Worm (Caenorhabditis elegans) whole organism, L4 larva: Measurements from ENCODE around the gene Y105C5B.20.

Experiments used
- D1046.2 ChIP-seq: fragments of 200-800 bp; sonication (Bioruptor generic); IDR thresholded peaks from 2 replicates; pipeline ENCODE4 v1.3.6; 2022; ENCODE audit warnings: missing genetic modification characterization, missing compliant biosample characterization
- F10B5.3 ChIP-seq: sonication (generic microtip); optimal IDR thresholded peaks from 2 replicates; lab custom pipeline; 2016; ENCODE audit warnings: mild to moderate bottlenecking, missing genetic modification characterization, missing compliant biosample characterization
- F37D6.2 ChIP-seq: sonication (generic microtip); optimal IDR thresholded peaks from 2 replicates; lab custom pipeline; 2016; ENCODE audit warnings: mild to moderate bottlenecking, missing genetic modification characterization, missing compliant biosample characterization
- R02D3.7 ChIP-seq: fragments of 150-350 bp; sonication (generic microtip); optimal IDR thresholded peaks from 3 replicates; lab custom pipeline; 2014; ENCODE audit warnings: missing biosample characterization, missing genetic modification characterization
- Y48G9A.11 ChIP-seq: fragments of 200-800 bp; sonication (Bioruptor generic); IDR thresholded peaks from 2 replicates; pipeline ENCODE4 v1.3.6; 2022; ENCODE audit warnings: missing genetic modification reagents, missing genetic modification characterization, missing compliant biosample characterization
- aha-1 ChIP-seq: fragments of 150-350 bp; peaks from one replicate; lab custom pipeline; 2014; ENCODE audit warnings: missing biosample characterization, missing genetic modification characterization
- ceh-28 ChIP-seq: fragments of 150-350 bp; optimal IDR thresholded peaks from 2 replicates; lab custom pipeline; 2014; ENCODE audit warnings: missing biosample characterization, missing genetic modification reagents, missing genetic modification characterization
- ceh-82 ChIP-seq: sonication (generic microtip); optimal IDR thresholded peaks from 2 replicates; lab custom pipeline; 2017; ENCODE audit warnings: missing biosample characterization, missing genetic modification characterization
- ctbp-1 ChIP-seq: fragments of 200-800 bp; sonication (Bioruptor generic); IDR thresholded peaks from 2 replicates; pipeline ENCODE4 v1.3.6; 2022; ENCODE audit warnings: missing genetic modification reagents, missing genetic modification characterization, missing compliant biosample characterization
- dve-1 ChIP-seq: sonication (generic microtip); optimal IDR thresholded peaks from 2 replicates; lab custom pipeline; 2017; ENCODE audit warnings: antibody characterized with exemption, mild to moderate bottlenecking, missing genetic modification characterization, missing compliant biosample characterization; ENCODE audit not compliant: insufficient read depth
- egl-43 ChIP-seq: fragments of 200-800 bp; sonication (Bioruptor generic); IDR thresholded peaks from 2 replicates; pipeline ENCODE4 v1.3.6; 2022; ENCODE audit warnings: missing genetic modification reagents, missing genetic modification characterization, missing compliant biosample characterization
- fos-1 ChIP-seq: fragments of 150-350 bp; optimal IDR thresholded peaks from 2 replicates; lab custom pipeline; 2014; ENCODE audit warnings: missing biosample characterization, missing genetic modification characterization
- hlh-30 ChIP-seq: sonication (generic microtip); optimal IDR thresholded peaks from 2 replicates; lab custom pipeline; 2017; ENCODE audit warnings: antibody characterized with exemption, mild to moderate bottlenecking, missing genetic modification characterization, missing compliant biosample characterization; ENCODE audit not compliant: insufficient read depth
- jun-1 ChIP-seq: fragments of 150-350 bp; optimal IDR thresholded peaks from 2 replicates; lab custom pipeline; 2014; ENCODE audit warnings: missing biosample characterization, missing genetic modification reagents, missing genetic modification characterization
- lin-15B ChIP-seq: fragments of 150-350 bp; sonication (generic microtip); optimal IDR thresholded peaks from 3 replicates; lab custom pipeline; 2014; ENCODE audit warnings: missing biosample characterization, missing genetic modification characterization
- lin-39 ChIP-seq: fragments of 150-350 bp; optimal IDR thresholded peaks from 2 replicates; lab custom pipeline; 2014; ENCODE audit warnings: missing biosample characterization, missing genetic modification reagents, missing genetic modification characterization
- lir-3 ChIP-seq: sonication (generic microtip); optimal IDR thresholded peaks from 2 replicates; lab custom pipeline; 2016; ENCODE audit warnings: mild to moderate bottlenecking, missing genetic modification characterization, missing compliant biosample characterization
- lsy-2 ChIP-seq, 2 experiments: fragments of 150-350 bp in 1 of 2; sonication (generic microtip) in 1 of 2; optimal IDR thresholded peaks; 2 replicates each; lab custom pipeline; 2014 to 2017; ENCODE audit warnings: missing biosample characterization in 2 of 2, missing genetic modification characterization in 2 of 2
- madf-5 ChIP-seq, 2 experiments: fragments of 200-800 bp; sonication (Bioruptor generic); IDR thresholded peaks; 2 replicates each; pipeline ENCODE4 v1.3.6; 2022; ENCODE audit warnings: missing compliant biosample characterization in 2 of 2, missing genetic modification characterization in 2 of 2
- mdt-29 ChIP-seq: fragments of 200-800 bp; sonication (Bioruptor generic); IDR thresholded peaks from 2 replicates; pipeline ENCODE4 v1.3.6; 2022; ENCODE audit warnings: missing genetic modification reagents, missing genetic modification characterization, missing compliant biosample characterization
- mes-2 ChIP-seq: sonication (generic microtip); optimal IDR thresholded peaks from 2 replicates; lab custom pipeline; 2016; ENCODE audit warnings: missing genotype, mild to moderate bottlenecking, missing genetic modification characterization, missing compliant biosample characterization; ENCODE audit not compliant: poor library complexity, severe bottlenecking
- nhr-102 ChIP-seq: sonication (generic microtip); optimal IDR thresholded peaks from 2 replicates; lab custom pipeline; 2016; ENCODE audit warnings: mild to moderate bottlenecking, missing genetic modification characterization, moderate library complexity, missing compliant biosample characterization
- nhr-42 ChIP-seq: fragments of 200-800 bp; sonication (Bioruptor generic); IDR thresholded peaks from 2 replicates; pipeline ENCODE4 v1.3.6; 2022; ENCODE audit warnings: missing genetic modification characterization, missing compliant biosample characterization
- nhr-6 ChIP-seq: fragments of 150-350 bp; optimal IDR thresholded peaks from 2 replicates; lab custom pipeline; 2014; ENCODE audit warnings: missing biosample characterization, missing genetic modification characterization
- sdz-12 ChIP-seq: fragments of 200-800 bp; sonication (Bioruptor generic); optimal IDR thresholded peaks from 2 replicates; lab custom pipeline; 2018; ENCODE audit warnings: mild to moderate bottlenecking, missing genetic modification characterization, missing compliant biosample characterization
- set-16 ChIP-seq: fragments of 200-800 bp; sonication (Bioruptor generic); IDR thresholded peaks from 2 replicates; pipeline ENCODE4 v1.3.6; 2022; ENCODE audit warnings: missing genetic modification reagents, missing genetic modification characterization, missing compliant biosample characterization
- skn-1 ChIP-seq: fragments of 150-350 bp; optimal IDR thresholded peaks from 2 replicates; lab custom pipeline; 2014; ENCODE audit warnings: missing biosample characterization, missing genetic modification characterization
- snpc-1.2 ChIP-seq: fragments of 200-800 bp; sonication (Bioruptor generic); IDR thresholded peaks from 2 replicates; pipeline ENCODE4 v1.3.6; 2022; ENCODE audit warnings: missing genetic modification reagents, missing genetic modification characterization, missing compliant biosample characterization
- zfp-2 ChIP-seq: sonication (generic microtip); optimal IDR thresholded peaks from 2 replicates; lab custom pipeline; 2016; ENCODE audit warnings: mild to moderate bottlenecking, missing genetic modification characterization, missing compliant biosample characterization
- zip-11 ChIP-seq: fragments of 200-800 bp; sonication (Bioruptor generic); IDR thresholded peaks from 2 replicates; pipeline ENCODE4 v1.3.6; 2022; ENCODE audit warnings: missing genetic modification characterization, missing compliant biosample characterization
- zip-2 ChIP-seq: fragments of 150-350 bp; optimal IDR thresholded peaks from 2 replicates; lab custom pipeline; 2014; ENCODE audit warnings: missing biosample characterization, missing genetic modification characterization
- ztf-7 ChIP-seq: fragments of 150-350 bp; optimal IDR thresholded peaks from 2 replicates; lab custom pipeline; 2014; ENCODE audit warnings: missing biosample characterization, missing genetic modification characterization

Gene Y105C5B.20

DNA sequence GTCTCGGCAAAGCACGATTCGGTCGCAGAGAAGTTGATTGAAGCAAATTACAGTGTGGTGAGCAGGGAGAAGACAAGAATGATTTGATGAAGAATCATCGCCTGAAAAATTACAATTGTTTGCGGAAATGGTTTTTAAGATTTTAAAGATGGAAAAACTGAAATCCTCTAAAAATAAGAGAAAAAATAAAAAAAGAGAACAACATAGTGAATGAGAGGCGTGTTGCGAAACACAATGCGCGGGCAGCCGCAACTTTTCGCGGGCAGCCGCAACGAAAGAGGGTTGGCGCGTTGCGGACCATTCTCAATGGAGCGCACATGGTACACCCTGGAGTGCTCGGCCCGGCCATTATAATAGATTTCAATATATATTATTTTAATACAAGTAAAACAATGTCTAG, at the start of gene Y105C5B.20:
Gene Y105C5B.20 (minus strand): TSS at position 101 of the 400 bp plus-strand sequence.
- TF ChIP-seq dve-1 (tag; lab: Kevin White, UChicago) = no peak
- peak; percentile 72 for TF ChIP-seq aha-1 (tag; lab: Kevin White, UChicago)

DNA sequence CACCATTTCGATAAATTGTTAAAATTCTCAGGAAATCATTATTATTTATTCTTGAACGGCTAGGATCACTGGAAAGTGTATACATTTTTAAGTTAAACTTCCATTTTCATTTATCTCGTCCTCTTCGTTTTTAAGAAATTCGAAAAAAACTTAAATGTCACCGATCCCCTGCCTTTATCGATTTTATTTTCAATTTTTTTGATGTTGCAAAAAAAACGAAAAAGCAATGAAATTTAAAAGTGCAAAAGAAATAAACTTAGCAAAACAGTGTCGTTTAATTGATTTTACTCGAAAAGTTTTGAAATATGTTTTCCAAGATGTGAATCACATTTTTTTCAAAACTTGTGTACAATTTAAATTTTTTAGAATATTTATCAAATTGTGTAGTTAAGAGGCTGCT, 46.6 kb upstream of the Y105C5B.20 start:
- TF ChIP-seq jun-1 (tag; lab: Kevin White, UChicago) (no peak), sdz-12 (no peak), lir-3 (tag; lab: Kevin White, UChicago) (no peak), skn-1 (tag; lab: Kevin White, UChicago) (no peak), ceh-28 (tag; lab: Kevin White, UChicago) (no peak), madf-5 (GFP tag; IDR thresholded peaks at IDR 0.05; lab: Robert Waterston, UW) (no peak), aha-1 (tag; lab: Kevin White, UChicago) (peak; percentile 0), snpc-1.2 (GFP tag; lab: Robert Waterston, UW) (peak; percentile 70), F37D6.2 (no peak), D1046.2 (no peak), mes-2 (tag; lab: Kevin White, UChicago) (no peak), ztf-7 (tag; lab: Kevin White, UChicago) (no peak)

DNA sequence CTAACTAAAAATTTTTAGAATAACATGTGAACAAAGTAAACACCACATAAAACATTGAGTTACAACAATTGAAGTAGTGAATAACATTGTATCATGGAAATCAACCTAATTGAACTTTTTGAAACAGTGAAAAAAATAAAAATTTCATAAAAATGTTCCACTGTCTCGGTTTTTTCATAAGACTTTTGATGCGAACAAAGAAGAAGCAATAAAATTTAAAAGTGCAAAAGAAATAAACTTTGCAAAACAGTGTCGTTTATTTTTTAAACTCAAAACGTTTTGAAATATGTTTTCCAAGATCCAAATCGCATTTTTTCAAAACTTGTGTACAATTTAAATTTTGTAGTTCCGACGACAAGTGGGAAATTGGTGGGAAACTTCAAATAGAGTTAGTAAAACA, 43.6 kb upstream of the Y105C5B.20 start:
- TF ChIP-seq lin-39 (tag; lab: Kevin White, UChicago) = no peak
- TF ChIP-seq fos-1 (tag; lab: Kevin White, UChicago) = no peak
- no peak for TF ChIP-seq mdt-29 (GFP tag; lab: Robert Waterston, UW)
- TF ChIP-seq nhr-42 (GFP tag; lab: Robert Waterston, UW) = no peak
- no peak for TF ChIP-seq zip-11 (GFP tag; lab: Robert Waterston, UW)
- no peak for TF ChIP-seq aha-1 (tag; lab: Kevin White, UChicago)
- peak; percentile 65; the same call in 1 of the 2 replicates for TF ChIP-seq snpc-1.2 (GFP tag; lab: Robert Waterston, UW)
- no peak for TF ChIP-seq F10B5.3 (tag; lab: Kevin White, UChicago)

DNA sequence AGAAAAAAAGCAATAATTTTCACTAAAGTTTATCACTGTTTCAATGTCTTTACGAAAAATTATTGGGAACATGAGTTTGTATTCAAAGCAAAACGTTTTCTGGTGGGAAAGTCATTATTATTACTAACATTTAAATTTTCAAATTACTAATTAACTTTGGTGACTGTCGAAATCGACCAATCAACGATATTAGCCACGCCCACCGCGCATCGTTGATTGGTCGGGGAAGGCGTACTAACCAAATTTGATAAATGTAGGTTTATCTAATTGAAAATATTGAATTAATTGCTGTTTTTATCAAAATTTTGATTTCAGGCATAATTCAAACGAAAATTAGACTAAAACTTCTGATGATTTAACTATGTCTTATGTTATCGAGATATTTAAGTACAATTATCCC, 42.3 kb upstream of the Y105C5B.20 start:
- TF ChIP-seq lsy-2 (tag; optimal IDR thresholded peaks at IDR 0.05; lab: Kevin White, UChicago) (no peak), egl-43 (no peak), R02D3.7 (tag; lab: Kevin White, UChicago) (no peak), hlh-30 (tag; lab: Kevin White, UChicago) (no peak), nhr-102 (tag; lab: Kevin White, UChicago) (no peak), set-16 (GFP tag; lab: Robert Waterston, UW) (no peak), ceh-82 (tag; lab: Kevin White, UChicago) (no peak), lin-15B (tag; lab: Kevin White, UChicago) (no peak), zip-2 (tag; lab: Kevin White, UChicago) (no peak), ctbp-1 (GFP tag; lab: Robert Waterston, UW) (no peak), ceh-28 (tag; lab: Kevin White, UChicago) (no peak), zfp-2 (tag; lab: Kevin White, UChicago) (no peak)

DNA sequence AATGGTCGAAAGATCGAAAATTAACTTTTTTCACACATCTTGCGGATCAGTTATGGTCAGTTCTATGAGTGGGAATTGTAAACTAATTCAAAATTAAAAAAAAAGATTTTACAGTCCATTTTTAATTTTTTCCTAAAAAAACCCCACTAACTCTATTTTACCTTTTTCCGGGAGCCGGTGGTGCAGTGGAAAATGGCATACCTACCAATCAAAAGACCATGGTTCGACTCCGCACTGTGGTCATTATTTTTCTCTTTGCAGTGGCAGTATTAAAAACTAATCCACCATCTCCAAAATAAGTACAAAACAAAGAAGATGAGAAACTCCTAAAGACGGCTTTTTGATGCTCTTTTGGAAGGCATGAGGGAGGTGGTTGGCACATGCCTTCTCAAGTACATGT, 41.7 kb upstream of the Y105C5B.20 start:
- peak; percentile 93 for TF ChIP-seq snpc-1.2 (GFP tag; lab: Robert Waterston, UW)
- TF ChIP-seq nhr-6 = no peak
- no peak for TF ChIP-seq set-16 (GFP tag; lab: Robert Waterston, UW)
- TF ChIP-seq, all 104 proteins: peak for 1

DNA sequence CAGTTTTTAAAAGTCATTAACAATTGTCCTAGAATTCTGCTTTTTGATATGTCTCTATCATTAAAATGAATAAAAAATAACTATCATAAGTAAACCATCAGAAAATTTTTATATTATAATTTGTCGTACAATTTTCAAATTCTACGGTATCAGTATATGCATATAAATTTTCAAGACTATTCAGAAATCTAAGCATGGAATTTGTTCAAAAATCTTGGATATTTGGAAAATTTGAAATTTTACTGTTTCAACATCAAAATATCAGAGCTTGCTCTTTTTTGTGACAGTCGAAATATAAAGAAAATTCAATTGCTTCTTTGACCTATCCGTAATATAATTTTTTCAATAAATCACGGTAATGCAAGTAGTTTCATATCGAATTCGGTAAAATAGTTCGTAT, 40.7 kb upstream of the Y105C5B.20 start:
- no peak for TF ChIP-seq Y48G9A.11 (GFP tag; lab: Robert Waterston, UW)
- TF ChIP-seq snpc-1.2 (GFP tag; lab: Robert Waterston, UW) = peak; percentile 85
